Worm (Caenorhabditis elegans) whole organism, L1 larva: ENCODE data around the gene ugt-45.

ENCODE experiments used
- ceh-82 ChIP-seq, 3 experiments: fragments of 150-350 bp in 1 of 3; sonication (generic microtip) in 2 of 3; optimal IDR thresholded peaks; 2 replicates each; lab custom pipeline; 2014 to 2017; ENCODE audit warnings: missing biosample characterization in 3 of 3, missing genetic modification characterization in 3 of 3
- ces-1 ChIP-seq: fragments of 150-350 bp; optimal IDR thresholded peaks from 2 replicates; lab custom pipeline; 2014; ENCODE audit warnings: missing biosample characterization, missing genetic modification reagents, missing genetic modification characterization
- fos-1 ChIP-seq: fragments of 150-350 bp; optimal IDR thresholded peaks from 2 replicates; lab custom pipeline; 2014; ENCODE audit warnings: missing biosample characterization, missing genetic modification characterization
- nhr-77 ChIP-seq: fragments of 150-350 bp; optimal IDR thresholded peaks from 2 replicates; lab custom pipeline; 2014; ENCODE audit warnings: missing biosample characterization, missing genetic modification characterization
- unc-62 ChIP-seq: fragments of 150-350 bp; optimal IDR thresholded peaks from 2 replicates; lab custom pipeline; 2014; ENCODE audit warnings: missing biosample characterization, missing genetic modification reagents, missing genetic modification characterization

- TF ChIP-seq unc-62 (GFP tag; lab: Kevin White, UChicago) (no peak), nhr-77 (tag; lab: Kevin White, UChicago) (no peak), ceh-82 (tag; optimal IDR thresholded peaks at IDR 0.05; lab: Kevin White, UChicago) (no peak), fos-1 (tag; lab: Kevin White, UChicago) (no peak), ces-1 (GFP tag; lab: Kevin White, UChicago) (no peak)
These were observed 25.5 kb downstream of the ugt-45 start, which contains the start of gene Y37E11AM.2 for ce11 chrIV:3725361-3725760.
